Fruit fly (Drosophila melanogaster): ENCODE measurements around the gene Ir11a.

dm6 chrX:12389138-12389537 is 11.6 kb upstream of the Ir11a start:
- no peak for TF ChIP-seq psq (optimal IDR thresholded peaks at IDR 0.05)
- TF ChIP-seq EcR (GFP tag; optimal IDR thresholded peaks at IDR 0.05): no peak
- TF ChIP-seq usp (GFP tag; optimal IDR thresholded peaks at IDR 0.05): no peak
- TF ChIP-seq CG8478 (optimal IDR thresholded peaks at IDR 0.05): no peak

Measured in whole organism.